Worm (Caenorhabditis elegans) whole organism, young adult: ENCODE results near the gene sup-26.
A peak's percentile ranks its signal among the peaks of the same experiment; 100 is the strongest.

Experiments
- B0035.1 ChIP-seq: sonication (generic microtip); optimal IDR thresholded peaks from 2 replicates; lab custom pipeline; 2016; ENCODE audit warnings: missing genetic modification characterization, mild to moderate bottlenecking, missing compliant biosample characterization, missing genotype, missing genetic modification reagents
- C06A6.2 ChIP-seq: fragments of 200-800 bp; sonication (Bioruptor generic); conservative IDR thresholded peaks from 2 replicates; pipeline ENCODE4 v1.3.6; 2022; ENCODE audit warnings: missing genetic modification characterization, missing compliant biosample characterization
- D2030.7 ChIP-seq: fragments of 200-800 bp; sonication (Bioruptor generic); IDR thresholded peaks from 2 replicates; pipeline ENCODE4 v1.3.6; 2022; ENCODE audit warnings: missing genetic modification reagents, missing genetic modification characterization, missing compliant biosample characterization
- F10E7.11 ChIP-seq: sonication (generic microtip); optimal IDR thresholded peaks from 2 replicates; lab custom pipeline; 2017; ENCODE audit warnings: mild to moderate bottlenecking, missing genetic modification characterization, moderate library complexity, missing compliant biosample characterization
- F33H1.4 ChIP-seq: fragments of 200-800 bp; sonication (Bioruptor generic); IDR thresholded peaks from 2 replicates; pipeline ENCODE4 v1.3.6; 2022; ENCODE audit warnings: missing genetic modification reagents, missing genetic modification characterization, missing compliant biosample characterization
- F57C9.4 ChIP-seq: sonication (generic microtip); optimal IDR thresholded peaks from 2 replicates; lab custom pipeline; 2017; ENCODE audit warnings: mild to moderate bottlenecking, missing genetic modification characterization, missing compliant biosample characterization
- K11D2.4 ChIP-seq: fragments of 200-800 bp; sonication (Bioruptor generic); IDR thresholded peaks from 2 replicates; pipeline ENCODE4 v1.3.6; 2022; ENCODE audit warnings: missing genetic modification reagents, missing genetic modification characterization, missing compliant biosample characterization
- K12H6.12 ChIP-seq: fragments of 200-800 bp; sonication (Bioruptor generic); optimal IDR thresholded peaks from 2 replicates; lab custom pipeline; 2018; ENCODE audit warnings: mild to moderate bottlenecking, missing genetic modification characterization, missing compliant biosample characterization
- T26A5.8 ChIP-seq: sonication (generic microtip); optimal IDR thresholded peaks from 2 replicates; lab custom pipeline; 2016; ENCODE audit warnings: missing genetic modification characterization, missing compliant biosample characterization
- Y53F4B.3 ChIP-seq: fragments of 200-800 bp; sonication (Bioruptor generic); IDR thresholded peaks from 2 replicates; pipeline ENCODE4 v1.3.6; 2022; ENCODE audit warnings: missing genetic modification reagents, missing genetic modification characterization, missing compliant biosample characterization
- Y56A3A.18 ChIP-seq: fragments of 200-800 bp; sonication (Bioruptor generic); IDR thresholded peaks from 2 replicates; pipeline ENCODE4 v1.3.6; 2022; ENCODE audit warnings: missing genetic modification reagents, missing genetic modification characterization, missing compliant biosample characterization
- Y79H2A.3 ChIP-seq: fragments of 200-800 bp; sonication (Bioruptor generic); conservative IDR thresholded peaks from 2 replicates; pipeline ENCODE4 v1.3.6; 2022; ENCODE audit warnings: missing genetic modification reagents, missing genetic modification characterization, missing compliant biosample characterization
- ZK185.1 ChIP-seq: sonication (generic microtip); optimal IDR thresholded peaks from 2 replicates; lab custom pipeline; 2016; ENCODE audit warnings: mild to moderate bottlenecking, missing genetic modification characterization, missing compliant biosample characterization; ENCODE audit not compliant: poor library complexity, severe bottlenecking
- akir-1 ChIP-seq: fragments of 200-800 bp; sonication (Bioruptor generic); optimal IDR thresholded peaks from 2 replicates; lab custom pipeline; 2018; ENCODE audit warnings: mild to moderate bottlenecking, missing genetic modification characterization, moderate library complexity, missing compliant biosample characterization
- ccch-3 ChIP-seq: fragments of 200-800 bp; sonication (Bioruptor generic); optimal IDR thresholded peaks from 2 replicates; lab custom pipeline; 2018; ENCODE audit warnings: mild to moderate bottlenecking, missing genetic modification characterization, missing compliant biosample characterization
- cebp-2 ChIP-seq: fragments of 200-800 bp; sonication (Bioruptor generic); IDR thresholded peaks from 2 replicates; pipeline ENCODE4 v1.3.6; 2022; ENCODE audit warnings: missing genetic modification characterization, missing compliant biosample characterization
- ceh-100 ChIP-seq: fragments of 200-800 bp; sonication (Bioruptor generic); IDR thresholded peaks from 2 replicates; pipeline ENCODE4 v1.3.6; 2022; ENCODE audit warnings: missing genetic modification reagents, missing genetic modification characterization, missing compliant biosample characterization
- ceh-91 ChIP-seq: fragments of 200-800 bp; sonication (Bioruptor generic); IDR thresholded peaks from 2 replicates; pipeline ENCODE4 v1.3.6; 2022; ENCODE audit warnings: missing genetic modification reagents, missing genetic modification characterization, missing compliant biosample characterization
- dox-1 ChIP-seq: fragments of 200-800 bp; sonication (Bioruptor generic); IDR thresholded peaks from 2 replicates; pipeline ENCODE4 v1.3.6; 2022; ENCODE audit warnings: missing genetic modification reagents, missing genetic modification characterization, missing compliant biosample characterization
- egl-18 ChIP-seq: fragments of 200-800 bp; sonication (Bioruptor generic); IDR thresholded peaks from 2 replicates; pipeline ENCODE4 v1.3.6; 2022; ENCODE audit warnings: missing genetic modification reagents, missing genetic modification characterization, missing compliant biosample characterization
- egrh-3 ChIP-seq: fragments of 200-800 bp; sonication (Bioruptor generic); IDR thresholded peaks from 2 replicates; pipeline ENCODE4 v1.3.6; 2022; ENCODE audit warnings: missing genetic modification reagents, missing genetic modification characterization, missing compliant biosample characterization
- ekl-4 ChIP-seq: fragments of 200-800 bp; sonication (Bioruptor generic); IDR thresholded peaks from 2 replicates; pipeline ENCODE4 v1.3.6; 2022; ENCODE audit warnings: missing genetic modification reagents, missing genetic modification characterization, missing compliant biosample characterization
- gei-17 ChIP-seq: fragments of 200-800 bp; sonication (Bioruptor generic); optimal IDR thresholded peaks from 2 replicates; lab custom pipeline; 2018; ENCODE audit warnings: mild to moderate bottlenecking, missing genetic modification characterization, missing compliant biosample characterization
- hmg-1.2 ChIP-seq: fragments of 200-800 bp; sonication (Bioruptor generic); IDR thresholded peaks from 2 replicates; pipeline ENCODE4 v1.3.6; 2022; ENCODE audit warnings: missing genetic modification reagents, missing genetic modification characterization, missing compliant biosample characterization
- let-526 ChIP-seq: fragments of 200-800 bp; sonication (Bioruptor generic); IDR thresholded peaks from 2 replicates; pipeline ENCODE4 v1.3.6; 2022; ENCODE audit warnings: missing genetic modification reagents, missing genetic modification characterization, missing compliant biosample characterization
- lin-40 ChIP-seq: sonication (generic microtip); optimal IDR thresholded peaks from 2 replicates; lab custom pipeline; 2016; ENCODE audit warnings: missing genetic modification characterization, mild to moderate bottlenecking, missing compliant biosample characterization, missing genotype, missing genetic modification reagents
- lsl-1 ChIP-seq: fragments of 200-800 bp; sonication (Bioruptor generic); optimal IDR thresholded peaks from 2 replicates; lab custom pipeline; 2018; ENCODE audit warnings: mild to moderate bottlenecking, missing genetic modification characterization, moderate library complexity, missing compliant biosample characterization
- mes-4 ChIP-seq: sonication (generic microtip); optimal IDR thresholded peaks from 2 replicates; lab custom pipeline; 2016; ENCODE audit warnings: missing genotype, missing genetic modification characterization, missing compliant biosample characterization
- mxl-1 ChIP-seq: sonication (generic microtip); optimal IDR thresholded peaks from 2 replicates; lab custom pipeline; 2016; ENCODE audit warnings: missing genetic modification characterization, missing compliant biosample characterization
- nfyb-1 ChIP-seq: fragments of 200-800 bp; sonication (Bioruptor generic); IDR thresholded peaks from 2 replicates; pipeline ENCODE4 v1.3.6; 2022; ENCODE audit warnings: missing genetic modification reagents, missing genetic modification characterization, missing compliant biosample characterization
- nhr-27 ChIP-seq: fragments of 200-800 bp; sonication (Bioruptor generic); optimal IDR thresholded peaks from 2 replicates; lab custom pipeline; 2018; ENCODE audit warnings: mild to moderate bottlenecking, missing genetic modification characterization, moderate library complexity, missing compliant biosample characterization
- repo-1 ChIP-seq: sonication (generic microtip); optimal IDR thresholded peaks from 2 replicates; lab custom pipeline; 2017; ENCODE audit warnings: mild to moderate bottlenecking, missing genetic modification characterization, missing compliant biosample characterization
- rpc-1 ChIP-seq, 2 experiments: fragments of 150-350 bp in 1 of 2; sonication (generic microtip) in 1 of 2; optimal IDR thresholded peaks; 2 replicates each; lab custom pipeline; 2014 to 2018; ENCODE audit warnings: missing biosample characterization in 1 of 2, missing genetic modification characterization in 1 of 2, missing genetic modification reagents in 1 of 2, missing genotype in 1 of 2
- sea-2 ChIP-seq: fragments of 200-800 bp; sonication (Bioruptor generic); IDR thresholded peaks from 2 replicates; pipeline ENCODE4 v1.3.6; 2022; ENCODE audit warnings: missing genetic modification characterization, missing compliant biosample characterization
- snpc-1.3 ChIP-seq: sonication (generic microtip); optimal IDR thresholded peaks from 2 replicates; lab custom pipeline; 2017; ENCODE audit warnings: missing genetic modification characterization, mild to moderate bottlenecking, missing compliant biosample characterization, antibody characterized with exemption, moderate library complexity, missing genotype, missing genetic modification reagents; ENCODE audit not compliant: insufficient read depth
- snpc-3.4 ChIP-seq: sonication (generic microtip); optimal IDR thresholded peaks from 2 replicates; lab custom pipeline; 2017; ENCODE audit warnings: missing genetic modification characterization, mild to moderate bottlenecking, missing compliant biosample characterization, antibody characterized with exemption, moderate library complexity, missing genotype, missing genetic modification reagents
- snpc-4 ChIP-seq, 5 experiments: fragments of 150-350 bp in 1 of 5; sonication (generic microtip) in 4 of 5; optimal IDR thresholded peaks; 2 replicates each; lab custom pipeline; 2014 to 2018; ENCODE audit warnings: missing genetic modification characterization in 5 of 5, missing biosample characterization in 3 of 5, antibody characterized with exemption in 2 of 5, mild to moderate bottlenecking in 2 of 5, missing compliant biosample characterization in 2 of 5, missing genotype in 2 of 5, moderate library complexity in 2 of 5, missing genetic modification reagents in 1 of 5
- unc-62 ChIP-seq: fragments of 150-350 bp; optimal IDR thresholded peaks from 2 replicates; lab custom pipeline; 2014; ENCODE audit warnings: missing biosample characterization, missing genetic modification reagents, missing genetic modification characterization
- ztf-25 ChIP-seq: fragments of 200-800 bp; sonication (Bioruptor generic); IDR thresholded peaks from 2 replicates; pipeline ENCODE4 v1.3.6; 2022; ENCODE audit warnings: missing genetic modification reagents, missing genetic modification characterization, missing compliant biosample characterization
- ztf-6 ChIP-seq: fragments of 200-800 bp; sonication (Bioruptor generic); IDR thresholded peaks from 2 replicates; pipeline ENCODE4 v1.3.6; 2022; ENCODE audit warnings: missing genetic modification reagents, missing genetic modification characterization, missing compliant biosample characterization

Gene sup-26

DNA sequence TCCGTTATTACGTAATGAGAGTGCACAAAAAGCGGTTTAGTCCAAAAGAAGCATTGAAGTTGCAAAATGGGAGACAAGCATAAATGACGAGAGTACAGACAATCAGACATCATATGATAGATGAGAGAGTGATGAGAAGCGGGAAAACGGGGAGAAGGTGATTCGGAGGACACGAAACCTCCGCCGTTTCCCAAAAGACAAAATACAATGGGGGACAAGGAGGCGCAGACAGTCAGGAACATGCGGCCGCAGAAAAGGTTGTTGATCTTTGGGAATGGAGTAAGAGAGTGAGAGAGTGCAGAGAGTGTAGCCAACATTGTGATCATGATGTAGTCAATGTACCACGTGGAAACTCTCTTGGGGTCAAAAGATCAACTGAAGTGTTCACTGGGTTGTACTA, 42.4 kb downstream of the sup-26 start (continued):
- TF ChIP-seq Y56A3A.18 (GFP tag; lab: Robert Waterston, UW) (no peak), C06A6.2 (GFP tag; lab: Robert Waterston, UW) (peak; percentile 86), ZK185.1 (tag; lab: Kevin White, UChicago) (peak; percentile 76), K12H6.12 (peak; percentile 88), cebp-2 (GFP tag; lab: Robert Waterston, UW) (no peak), Y53F4B.3 (GFP tag; lab: Robert Waterston, UW) (no peak), snpc-3.4 (no peak), K11D2.4 (GFP tag; lab: Robert Waterston, UW) (peak; percentile 85)

DNA sequence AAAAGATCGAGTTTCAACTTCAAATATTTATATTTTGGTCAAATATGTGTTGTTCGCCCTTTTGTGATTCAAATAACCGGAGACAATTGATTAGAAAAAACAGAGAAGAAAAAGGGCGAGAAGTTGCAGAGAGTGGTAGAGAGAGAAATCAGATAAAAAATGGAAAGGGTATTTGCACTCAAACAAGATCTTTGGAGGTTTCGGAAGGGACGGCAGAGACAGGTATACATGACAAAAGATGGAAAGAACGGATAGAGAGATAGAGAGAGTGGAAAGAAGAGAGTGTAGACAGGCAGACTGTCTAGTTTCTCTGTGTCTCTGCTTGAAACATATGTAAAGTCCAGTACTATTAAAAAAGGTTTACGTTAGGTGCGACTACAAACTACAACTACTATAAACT, 43.8 kb downstream of the sup-26 start:
- TF ChIP-seq lin-40 (tag; lab: Kevin White, UChicago) (peak; percentile 25), dox-1 (GFP tag; lab: Robert Waterston, UW) (no peak), Y53F4B.3 (GFP tag; lab: Robert Waterston, UW) (no peak), hmg-1.2 (peak; percentile 25; the same call in 1 of the 2 replicates)

DNA sequence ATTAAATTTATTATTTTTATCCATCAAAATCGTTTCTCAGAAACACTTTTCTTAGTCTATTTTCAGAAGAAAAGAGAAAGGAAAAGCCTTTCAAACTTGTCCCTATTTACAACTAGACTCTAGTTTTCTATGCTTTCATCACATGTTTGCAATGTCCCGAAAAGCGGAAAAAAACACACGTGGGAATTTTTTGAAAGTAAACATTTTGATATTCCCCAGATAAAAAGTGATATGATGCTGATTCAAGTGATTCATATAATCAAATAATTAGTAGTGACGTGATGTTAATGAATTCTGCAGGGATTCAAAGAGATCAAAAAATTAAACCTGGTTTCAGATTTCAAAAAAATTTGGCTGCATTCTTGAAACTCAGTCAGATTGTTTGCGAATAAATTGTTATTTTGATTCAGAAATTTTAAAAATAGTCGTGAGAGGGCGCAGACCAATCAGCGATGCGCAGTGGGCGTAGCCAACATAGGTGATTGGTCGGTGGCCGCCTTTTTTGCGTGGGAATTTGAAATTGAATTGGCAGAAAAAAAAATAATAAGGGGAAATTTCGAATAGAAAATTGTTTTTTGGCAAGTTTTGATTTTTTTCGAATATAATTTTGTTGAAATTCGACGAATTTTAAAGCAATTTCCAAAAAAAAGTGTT, 45.3 kb downstream of the sup-26 start:
- no peak for TF ChIP-seq nhr-27 (tag; lab: Kevin White, UChicago)
- TF ChIP-seq snpc-1.3 (tag; lab: Kevin White, UChicago): no peak
- 0 out of 2 replicates have a peak, but pooled peaks have one; percentile 39 for TF ChIP-seq nfyb-1
- no peak for TF ChIP-seq let-526 (GFP tag; lab: Robert Waterston, UW)

DNA sequence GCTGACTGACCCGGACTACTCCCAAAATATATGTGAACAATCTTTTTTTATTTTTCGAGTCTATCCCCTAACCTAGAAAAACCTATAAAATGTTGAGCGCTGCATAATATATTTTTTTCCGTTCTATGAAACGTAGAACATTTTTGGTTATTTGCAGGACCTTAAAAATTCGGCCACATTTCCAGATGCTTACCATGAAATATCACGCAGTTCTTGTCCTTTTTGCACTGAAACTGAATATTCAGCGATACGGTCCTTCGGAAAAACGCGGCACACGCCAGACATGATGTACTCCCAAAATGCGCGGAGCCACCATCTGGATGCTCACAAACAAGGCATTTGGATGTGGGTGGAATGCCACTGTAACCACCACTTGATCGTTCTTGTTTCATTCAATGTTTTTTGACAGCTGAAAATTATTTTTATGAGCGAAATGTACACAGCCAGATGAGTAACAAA, 47.2 kb downstream of the sup-26 start, which contains the start of gene nhr-20:
Gene nhr-20 (minus strand): TSS at position 409 of the 459 bp plus-strand sequence.
- no peak for TF ChIP-seq D2030.7
- TF ChIP-seq ztf-6: no peak
- no peak for TF ChIP-seq sea-2
- TF ChIP-seq F10E7.11: no peak
- no peak for TF ChIP-seq T26A5.8 (tag; lab: Kevin White, UChicago)
- no peak for TF ChIP-seq egl-18
- no peak for TF ChIP-seq Y79H2A.3 (GFP tag; lab: Robert Waterston, UW)
- TF ChIP-seq ceh-91 (GFP tag; lab: Robert Waterston, UW): no peak
- no peak for TF ChIP-seq K11D2.4 (GFP tag; lab: Robert Waterston, UW)
- TF ChIP-seq ekl-4 (GFP tag; lab: Robert Waterston, UW): no peak
- TF ChIP-seq snpc-1.3 (tag; lab: Kevin White, UChicago): no peak
- no peak for TF ChIP-seq B0035.1
- no peak for TF ChIP-seq F33H1.4 (GFP tag; lab: Robert Waterston, UW)
- no peak for TF ChIP-seq gei-17 (GFP tag; lab: Kevin White, UChicago)
- TF ChIP-seq nhr-27 (tag; lab: Kevin White, UChicago): no peak

DNA sequence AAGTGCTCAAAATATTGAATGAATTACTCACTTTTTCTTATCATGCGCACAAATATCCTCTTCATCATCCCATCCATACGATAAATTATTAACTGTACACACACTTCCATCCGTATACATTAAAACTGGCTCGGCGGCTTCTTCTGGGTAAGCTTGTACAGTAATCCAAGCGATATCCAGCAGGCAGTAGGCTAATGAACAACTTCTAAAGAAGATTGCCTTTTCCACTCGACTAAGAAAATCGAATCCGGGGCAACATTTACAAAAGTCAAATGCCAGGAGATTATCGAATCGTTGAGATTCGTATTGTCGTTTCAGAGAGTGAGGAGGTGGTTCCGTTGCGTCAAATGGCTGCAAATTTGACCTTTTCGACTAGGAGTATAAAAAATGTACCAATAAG, 48.7 kb downstream of the sup-26 start:
- TF ChIP-seq ceh-100: no peak
- no peak for TF ChIP-seq egrh-3
- no peak for TF ChIP-seq mes-4 (tag; lab: Kevin White, UChicago)
- TF ChIP-seq lsl-1 (GFP tag; lab: Kevin White, UChicago): no peak
- TF ChIP-seq cebp-2 (GFP tag; lab: Robert Waterston, UW): no peak
- no peak for TF ChIP-seq F57C9.4 (tag; lab: Kevin White, UChicago)
- no peak for TF ChIP-seq dox-1 (GFP tag; lab: Robert Waterston, UW)
- no peak for TF ChIP-seq snpc-4 (GFP tag; optimal IDR thresholded peaks at IDR 0.05; lab: Kevin White, UChicago)
- TF ChIP-seq snpc-4 (tag; optimal IDR thresholded peaks at IDR 0.05; lab: Kevin White, UChicago): no peak
- no peak for TF ChIP-seq Y79H2A.3 (GFP tag; lab: Robert Waterston, UW)
- TF ChIP-seq ccch-3 (GFP tag; lab: Kevin White, UChicago): no peak
- no peak for TF ChIP-seq repo-1 (tag; lab: Kevin White, UChicago)
- no peak for TF ChIP-seq mxl-1 (tag; lab: Kevin White, UChicago)
- TF ChIP-seq rpc-1 (optimal IDR thresholded peaks at IDR 0.05; lab: Kevin White, UChicago): no peak
- no peak for TF ChIP-seq rpc-1 (tag; optimal IDR thresholded peaks at IDR 0.05; lab: Kevin White, UChicago)
- no peak for TF ChIP-seq akir-1
- no peak for TF ChIP-seq ztf-25 (GFP tag; lab: Robert Waterston, UW)
- TF ChIP-seq unc-62: no peak
